Worm (Caenorhabditis elegans) whole organism, mixed stage, embryonic: Measurements from ENCODE around the gene F22E5.13.
"Not testable (repeated sequence)": the region's sequence is repeated elsewhere in the genome, so short reads cannot be mapped to it uniquely, and the experiment has no call there.

ENCODE experiments used
- elt-1 ChIP-seq: sonication (generic microtip); optimal IDR thresholded peaks from 2 replicates; lab custom pipeline; 2017; ENCODE audit warnings: missing genetic modification characterization, mild to moderate bottlenecking, missing compliant biosample characterization, antibody characterized with exemption, moderate library complexity, borderline replicate concordance; ENCODE audit not compliant: insufficient read depth
- elt-3 ChIP-seq: fragments of 150-350 bp; optimal IDR thresholded peaks from 2 replicates; lab custom pipeline; 2014; ENCODE audit warnings: missing biosample characterization, missing genetic modification characterization
- ham-2 ChIP-seq: fragments of 200-800 bp; sonication (Bioruptor generic); optimal IDR thresholded peaks from 2 replicates; lab custom pipeline; 2018; ENCODE audit warnings: mild to moderate bottlenecking, missing genetic modification characterization, missing compliant biosample characterization
- lin-13 ChIP-seq: fragments of 150-350 bp; optimal IDR thresholded peaks from 2 replicates; lab custom pipeline; 2014; ENCODE audit warnings: missing biosample characterization, missing genetic modification characterization
- lsy-2 ChIP-seq: fragments of 150-350 bp; optimal IDR thresholded peaks from 2 replicates; lab custom pipeline; 2014; ENCODE audit warnings: missing biosample characterization, missing genetic modification characterization
- mep-1 ChIP-seq: fragments of 150-350 bp; optimal IDR thresholded peaks from 2 replicates; lab custom pipeline; 2017; ENCODE audit warnings: missing biosample characterization, missing genetic modification reagents, missing genetic modification characterization, inconsistent platforms
- mls-2 ChIP-seq: sonication (generic microtip); optimal IDR thresholded peaks from 2 replicates; lab custom pipeline; 2016; ENCODE audit warnings: mild to moderate bottlenecking, missing genetic modification characterization, moderate library complexity, missing compliant biosample characterization
- nhr-12 ChIP-seq: fragments of 150-350 bp; optimal IDR thresholded peaks from 2 replicates; lab custom pipeline; 2014; ENCODE audit warnings: missing biosample characterization, missing genetic modification characterization
- nhr-28 ChIP-seq: fragments of 150-350 bp; optimal IDR thresholded peaks from 2 replicates; lab custom pipeline; 2014; ENCODE audit warnings: missing biosample characterization, missing genetic modification characterization
- snpc-4 ChIP-seq: fragments of 150-350 bp; optimal IDR thresholded peaks from 2 replicates; lab custom pipeline; 2014; ENCODE audit warnings: missing biosample characterization, missing genetic modification characterization
- unc-120 ChIP-seq: sonication (generic microtip); optimal IDR thresholded peaks from 2 replicates; lab custom pipeline; 2017; ENCODE audit warnings: missing genetic modification characterization, missing compliant biosample characterization; ENCODE audit not compliant: poor library complexity, severe bottlenecking
- unc-39 ChIP-seq: fragments of 150-350 bp; optimal IDR thresholded peaks from 2 replicates; lab custom pipeline; 2014; ENCODE audit warnings: missing biosample characterization, missing genetic modification characterization
- unc-62 ChIP-seq: fragments of 150-350 bp; optimal IDR thresholded peaks from 2 replicates; lab custom pipeline; 2014; ENCODE audit warnings: missing biosample characterization, missing genetic modification reagents, missing genetic modification characterization

DNA sequence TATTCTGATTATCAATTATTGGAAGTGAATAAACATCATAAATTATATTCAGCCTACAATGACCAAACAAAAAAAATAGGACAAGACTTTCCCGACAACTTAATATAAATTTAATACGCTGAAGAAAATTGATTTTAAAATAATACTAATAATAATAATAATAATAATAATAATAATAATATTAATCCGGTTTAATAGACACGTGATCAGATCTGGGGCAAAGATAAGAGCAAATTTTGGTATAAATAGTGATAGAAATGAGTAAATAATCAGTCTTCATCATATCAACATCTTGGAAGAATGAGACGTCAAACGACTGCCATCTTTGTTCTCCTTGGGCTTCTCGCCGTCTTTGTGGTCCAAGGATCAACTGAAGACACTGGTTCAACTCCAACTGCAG is 30.3 kb downstream of the F22E5.13 start, which contains the start of gene msrp-6:
- not testable (repeated sequence) for TF ChIP-seq ham-2 (GFP tag; lab: Kevin White, UChicago); unc-62 (GFP tag; lab: Kevin White, UChicago); snpc-4; nhr-28; lsy-2; elt-3 (tag; lab: Kevin White, UChicago); elt-1; lin-13 (tag; lab: Kevin White, UChicago); unc-39 (tag; lab: Kevin White, UChicago); mls-2 (tag; lab: Kevin White, UChicago); nhr-12 (tag; lab: Kevin White, UChicago); mep-1 (tag; lab: Kevin White, UChicago); unc-120 (tag; lab: Kevin White, UChicago)
